Fruit fly (Drosophila melanogaster) whole organism, embryonic: ENCODE results near the gene Rai1.

Experiments
- BEAF-32 ChIP-seq: fragments of 200-800 bp; sonication (Bioruptor generic); optimal IDR thresholded peaks from 3 replicates; lab custom pipeline; 2017; ENCODE audit warnings: missing biosample characterization, missing genetic modification characterization, mild to moderate bottlenecking, moderate library complexity, missing genetic modification reagents
- CG10321 ChIP-seq: fragments of 200-800 bp; sonication (Bioruptor generic); IDR thresholded peaks from 2 replicates; pipeline ENCODE4 v1.3.6; 2022; ENCODE audit warnings: missing biosample characterization, missing genetic modification characterization
- CG10543 ChIP-seq: fragments of 200-800 bp; sonication (Bioruptor generic); optimal IDR thresholded peaks from 3 replicates; lab custom pipeline; 2017; ENCODE audit warnings: missing biosample characterization, mild to moderate bottlenecking, missing genetic modification characterization, moderate library complexity
- CG12236 ChIP-seq: fragments of 200-800 bp; sonication (Bioruptor generic); optimal IDR thresholded peaks from 2 replicates; lab custom pipeline; 2016; ENCODE audit warnings: missing biosample characterization, missing genetic modification characterization
- CG13287 ChIP-seq: fragments of 200-800 bp; sonication (Bioruptor generic); IDR thresholded peaks from 2 replicates; pipeline ENCODE4 v1.3.6; 2022; ENCODE audit warnings: missing biosample characterization, missing genetic modification characterization; ENCODE audit not compliant: partially characterized antibody
- CG14014 ChIP-seq: fragments of 200-800 bp; sonication (Bioruptor generic); IDR thresholded peaks from 2 replicates; pipeline ENCODE4 v1.3.6; 2022; ENCODE audit warnings: missing biosample characterization, missing genetic modification characterization
- CG15514 ChIP-seq: fragments of 200-800 bp; sonication (Bioruptor generic); optimal IDR thresholded peaks from 3 replicates; lab custom pipeline; 2017; ENCODE audit warnings: missing biosample characterization, missing genetic modification characterization, mild to moderate bottlenecking, moderate library complexity, missing genetic modification reagents
- CG15696 ChIP-seq: fragments of 200-800 bp; sonication (Bioruptor generic); optimal IDR thresholded peaks from 2 replicates; lab custom pipeline; 2019; ENCODE audit warnings: missing biosample characterization, mild to moderate bottlenecking, missing genetic modification characterization, moderate library complexity
- CG1832 ChIP-seq: fragments of 200-800 bp; sonication (Bioruptor generic); optimal IDR thresholded peaks from 2 replicates; lab custom pipeline; 2017; ENCODE audit warnings: missing biosample characterization, mild to moderate bottlenecking, missing genetic modification characterization, inconsistent platforms
- CG2120 ChIP-seq: fragments of 200-800 bp; sonication (Bioruptor generic); optimal IDR thresholded peaks from 3 replicates; lab custom pipeline; 2016; ENCODE audit warnings: missing biosample characterization, missing genetic modification characterization
- CG33557 ChIP-seq: fragments of 200-800 bp; sonication (Bioruptor generic); optimal IDR thresholded peaks from 2 replicates; lab custom pipeline; 2019; ENCODE audit warnings: missing biosample characterization, mild to moderate bottlenecking, missing genetic modification characterization, moderate library complexity
- CG3995 ChIP-seq: fragments of 200-800 bp; sonication (Bioruptor generic); optimal IDR thresholded peaks from 3 replicates; lab custom pipeline; 2016; ENCODE audit warnings: missing biosample characterization, missing genetic modification characterization
- CG4360 ChIP-seq: fragments of 200-800 bp; sonication (Bioruptor generic); IDR thresholded peaks from 2 replicates; pipeline ENCODE4 v1.3.6; 2022; ENCODE audit warnings: missing biosample characterization, missing genetic modification characterization
- CG6272 ChIP-seq: fragments of 200-800 bp; sonication (Bioruptor generic); IDR thresholded peaks from 2 replicates; pipeline ENCODE4 v1.3.6; 2022; ENCODE audit warnings: missing biosample characterization, missing genetic modification characterization
- CG6689 ChIP-seq: fragments of 200-800 bp; sonication (Bioruptor generic); IDR thresholded peaks from 2 replicates; pipeline ENCODE4 v1.3.6; 2022; ENCODE audit warnings: missing biosample characterization, missing genetic modification characterization
- CG6813 ChIP-seq: fragments of 200-800 bp; sonication (Bioruptor generic); optimal IDR thresholded peaks from 2 replicates; lab custom pipeline; 2017; ENCODE audit warnings: missing biosample characterization, missing genetic modification characterization, mild to moderate bottlenecking, moderate library complexity, missing genetic modification reagents
- CG8281 ChIP-seq: fragments of 200-800 bp; sonication (Bioruptor generic); optimal IDR thresholded peaks from 2 replicates; lab custom pipeline; 2018; ENCODE audit warnings: missing biosample characterization, mild to moderate bottlenecking, missing genetic modification characterization, moderate library complexity
- CG8359 ChIP-seq: fragments of 200-800 bp; sonication (Bioruptor generic); optimal IDR thresholded peaks from 2 replicates; lab custom pipeline; 2017; ENCODE audit warnings: missing biosample characterization, mild to moderate bottlenecking, missing genetic modification characterization, borderline replicate concordance
- CG9437 ChIP-seq: fragments of 200-800 bp; sonication (Bioruptor generic); optimal IDR thresholded peaks from 2 replicates; lab custom pipeline; 2018; ENCODE audit warnings: missing biosample characterization, mild to moderate bottlenecking, missing genetic modification characterization
- CHES-1-like ChIP-seq: fragments of 200-800 bp; sonication (Bioruptor generic); optimal IDR thresholded peaks from 2 replicates; lab custom pipeline; 2016; ENCODE audit warnings: missing biosample characterization, missing genetic modification characterization
- D ChIP-seq, 2 experiments: fragments of 200-800 bp in 1 of 2; fragments of >200 bp in 1 of 2; sonication (Bioruptor generic) in 1 of 2; optimal IDR thresholded peaks; 2 replicates in 1 of 2; 3 replicates in 1 of 2; lab custom pipeline; 2017; ENCODE audit warnings: mild to moderate bottlenecking in 1 of 2, missing biosample characterization in 1 of 2, missing genetic modification characterization in 1 of 2, missing genetic modification reagents in 1 of 2
- HLH3B ChIP-seq: fragments of 200-800 bp; sonication (Bioruptor generic); IDR thresholded peaks from 2 replicates; pipeline ENCODE4 v1.3.6; 2022; ENCODE audit warnings: missing biosample characterization, missing genetic modification characterization
- Med ChIP-seq: fragments of 200-800 bp; sonication (Bioruptor generic); peaks from one replicate; lab custom pipeline; 2016; ENCODE audit warnings: missing biosample characterization, missing genetic modification characterization, mild to moderate bottlenecking, inconsistent platforms, moderate library complexity
- Neu2 ChIP-seq: fragments of 200-800 bp; sonication (Bioruptor generic); optimal IDR thresholded peaks from 3 replicates; lab custom pipeline; 2016; ENCODE audit warnings: missing biosample characterization, missing genetic modification characterization, borderline replicate concordance
- Nf-YC ChIP-seq: fragments of 200-800 bp; optimal IDR thresholded peaks from 3 replicates; lab custom pipeline; 2019; ENCODE audit warnings: missing biosample characterization, mild to moderate bottlenecking, missing genetic modification characterization, moderate library complexity
- Sox100B ChIP-seq: fragments of 200-800 bp; sonication (Bioruptor generic); optimal IDR thresholded peaks from 3 replicates; lab custom pipeline; 2018; ENCODE audit warnings: missing biosample characterization, mild to moderate bottlenecking, missing genetic modification characterization
- ab ChIP-seq: fragments of 200-800 bp; sonication (Bioruptor generic); optimal IDR thresholded peaks from 2 replicates; lab custom pipeline; 2016; ENCODE audit warnings: missing biosample characterization, missing genetic modification characterization
- al ChIP-seq: fragments of 200-800 bp; sonication (Bioruptor generic); IDR thresholded peaks from 2 replicates; pipeline ENCODE4 v1.3.6; 2022; ENCODE audit warnings: missing biosample characterization, missing genetic modification characterization
- cg ChIP-seq: fragments of 200-800 bp; sonication (Bioruptor generic); optimal IDR thresholded peaks from 3 replicates; lab custom pipeline; 2019; ENCODE audit warnings: missing biosample characterization, mild to moderate bottlenecking, missing genetic modification characterization, moderate library complexity
- crol ChIP-seq: fragments of 200-800 bp; sonication (Bioruptor generic); IDR thresholded peaks from 2 replicates; pipeline ENCODE4 v1.3.6; 2022; ENCODE audit warnings: missing biosample characterization, missing genetic modification characterization
- crp ChIP-seq, 2 experiments: fragments of 200-800 bp; sonication (Bioruptor generic); optimal IDR thresholded peaks; 2 replicates in 1 of 2; 3 replicates in 1 of 2; lab custom pipeline; 2017; ENCODE audit warnings: missing biosample characterization in 2 of 2, missing genetic modification characterization in 2 of 2, mild to moderate bottlenecking in 1 of 2, moderate library complexity in 1 of 2
- dm ChIP-seq: fragments of 200-800 bp; sonication (Bioruptor generic); optimal IDR thresholded peaks from 3 replicates; lab custom pipeline; 2016; ENCODE audit warnings: missing biosample characterization, missing genetic modification characterization
- ems ChIP-seq: fragments of 200-800 bp; sonication (Bioruptor generic); optimal IDR thresholded peaks from 3 replicates; lab custom pipeline; 2016; ENCODE audit warnings: missing biosample characterization, missing genetic modification characterization
- eve ChIP-seq, 2 experiments: fragments of >200 bp; optimal IDR thresholded peaks; 2 replicates each; lab custom pipeline; 2017; ENCODE audit warnings: missing biosample characterization in 2 of 2, missing genetic modification characterization in 2 of 2
- onecut ChIP-seq: fragments of 200-800 bp; sonication (Bioruptor generic); IDR thresholded peaks from 2 replicates; pipeline ENCODE4 v1.3.6; 2022; ENCODE audit warnings: missing biosample characterization, missing genetic modification characterization
- pan ChIP-seq, 4 experiments: fragments of >200 bp in 3 of 4; fragments of 200-800 bp in 1 of 4; sonication (Bioruptor generic) in 1 of 4; optimal IDR thresholded peaks in 3 of 4; IDR thresholded peaks in 1 of 4; 2 replicates each; pipeline versions ENCODE4 v1.3.6 to Lab custom; 2017 to 2022; ENCODE audit warnings: missing biosample characterization in 2 of 4, missing genetic modification characterization in 2 of 4, mixed read lengths in 1 of 4
- row ChIP-seq: fragments of 200-800 bp; sonication (Bioruptor generic); IDR thresholded peaks from 3 replicates; pipeline ENCODE4 v1.3.6; 2022; ENCODE audit warnings: missing biosample characterization, missing genetic modification characterization
- sd ChIP-seq: fragments of 200-800 bp; sonication (Bioruptor generic); optimal IDR thresholded peaks from 3 replicates; lab custom pipeline; 2018; ENCODE audit warnings: missing biosample characterization, mild to moderate bottlenecking, missing genetic modification characterization, moderate library complexity
- sens ChIP-seq: fragments of 200-800 bp; sonication (Bioruptor generic); peaks from one replicate; lab custom pipeline; 2016; ENCODE audit warnings: missing biosample characterization, missing genetic modification characterization
- sr ChIP-seq: fragments of 200-800 bp; sonication (Bioruptor generic); IDR thresholded peaks from 3 replicates; pipeline ENCODE4 v1.3.6; 2022; ENCODE audit warnings: missing biosample characterization, missing genetic modification characterization
- tll ChIP-seq, 2 experiments: fragments of 200-800 bp in 1 of 2; fragments of >200 bp in 1 of 2; sonication (Bioruptor generic) in 1 of 2; optimal IDR thresholded peaks; 2 replicates each; lab custom pipeline; 2017 to 2019; ENCODE audit warnings: missing biosample characterization in 2 of 2, missing genetic modification characterization in 2 of 2, mild to moderate bottlenecking in 1 of 2, moderate library complexity in 1 of 2
- ttk ChIP-seq: fragments of 200-800 bp; sonication (Bioruptor generic); IDR thresholded peaks from 2 replicates; pipeline ENCODE4 v2.1.2; 2022; ENCODE audit warnings: missing biosample characterization, missing genetic modification characterization
- twi ChIP-seq: fragments of 200-800 bp; optimal IDR thresholded peaks from 2 replicates; lab custom pipeline; 2019; ENCODE audit warnings: missing biosample characterization, mild to moderate bottlenecking, missing genetic modification characterization, moderate library complexity
- vvl ChIP-seq: fragments of 200-800 bp; sonication (Bioruptor generic); IDR thresholded peaks from 2 replicates; pipeline ENCODE4 v1.3.6; 2022; ENCODE audit warnings: missing biosample characterization, missing genetic modification characterization
- zen ChIP-seq: fragments of 200-800 bp; sonication (Bioruptor generic); optimal IDR thresholded peaks from 3 replicates; lab custom pipeline; 2018; ENCODE audit warnings: missing biosample characterization, mild to moderate bottlenecking, missing genetic modification characterization, moderate library complexity
- zf30C ChIP-seq: fragments of 200-800 bp; sonication (Bioruptor generic); optimal IDR thresholded peaks from 3 replicates; lab custom pipeline; 2018; ENCODE audit warnings: missing biosample characterization, mild to moderate bottlenecking, missing genetic modification characterization

The Rai1 gene

dm6 chrX:16799914-16800313 lies 3.2 kb downstream of the Rai1 start:
- TF ChIP-seq al, result no peak
- TF ChIP-seq CG8359, result no peak
- TF ChIP-seq Med (GFP tag; lab: Kevin White, UChicago), result peak; percentile 60
- 0 out of 2 replicates have a peak, but pooled peaks have one; percentile 19 for TF ChIP-seq HLH3B (GFP tag; lab: Robert Waterston, UW)
- no peak for TF ChIP-seq BEAF-32 (GFP tag; lab: Kevin White, UChicago)
- TF ChIP-seq CG6689 (GFP tag; lab: Robert Waterston, UW), result 0 out of 2 replicates have a peak, but pooled peaks have one; percentile 9
- TF ChIP-seq vvl (GFP tag; lab: Robert Waterston, UW), result 0 out of 2 replicates have a peak, but pooled peaks have one; percentile 8
- TF ChIP-seq CG2120, result peak; percentile 6
- no peak for TF ChIP-seq dm
- TF ChIP-seq sd, result peak; percentile 14
- TF ChIP-seq CG3995 (GFP tag; lab: Kevin White, UChicago), result peak; percentile 20
- peak; percentile 57 for TF ChIP-seq zf30C
- TF ChIP-seq pan (optimal IDR thresholded peaks at IDR 0.05; lab: Kevin White, UChicago), result no peak
- TF ChIP-seq pan (GFP tag; optimal IDR thresholded peaks at IDR 0.05 in 1 of 2, IDR thresholded peaks at IDR 0.05 in 1 of 2), result peak in 1 of 2 experiments; percentile 17
- no peak for TF ChIP-seq CG9437 (GFP tag; lab: Kevin White, UChicago)
- TF ChIP-seq row (GFP tag; lab: Robert Waterston, UW), result peak; percentile 28; the same call in 1 of the 3 replicates

dm6 chrX:16798166-16798565 lies 5.0 kb downstream of the Rai1 start:
- no peak for TF ChIP-seq ab (GFP tag; lab: Kevin White, UChicago)
- peak; percentile 73 for TF ChIP-seq crol (GFP tag; lab: Robert Waterston, UW)
- no peak for TF ChIP-seq Nf-YC (tag; lab: Kevin White, UChicago)
- no peak for TF ChIP-seq CG6272 (GFP tag; lab: Robert Waterston, UW)
- no peak for TF ChIP-seq zen (tag; lab: Kevin White, UChicago)
- no peak for TF ChIP-seq CG14014 (GFP tag; lab: Robert Waterston, UW)
- peak; percentile 73 for TF ChIP-seq sr (GFP tag; lab: Robert Waterston, UW)
- TF ChIP-seq CG8281, result no peak
- peak; percentile 14 for TF ChIP-seq sens (GFP tag; lab: Kevin White, UChicago)
- peak; percentile 81 for TF ChIP-seq CG1832 (GFP tag; lab: Kevin White, UChicago)
- no peak for TF ChIP-seq CG33557 (GFP tag; lab: Kevin White, UChicago)
- no peak for TF ChIP-seq CG12236 (GFP tag; lab: Kevin White, UChicago)

- TF ChIP-seq D (optimal IDR thresholded peaks at IDR 0.05; lab: Kevin White, UChicago) (no peak), D (GFP tag; optimal IDR thresholded peaks at IDR 0.05; lab: Kevin White, UChicago) (peak; percentile 25), CHES-1-like (GFP tag; lab: Kevin White, UChicago) (no peak), CG10543 (GFP tag; lab: Kevin White, UChicago) (peak; percentile 10), CG15696 (tag; lab: Kevin White, UChicago) (no peak), cg (GFP tag; lab: Kevin White, UChicago) (peak; percentile 66), CG6813 (no peak), Sox100B (GFP tag; lab: Kevin White, UChicago) (no peak), ttk (no peak), crp (GFP tag; optimal IDR thresholded peaks at IDR 0.05; lab: Kevin White, UChicago) (peak in 1 of 2 experiments; percentile 75), CG4360 (GFP tag; lab: Robert Waterston, UW) (peak; percentile 91), CG10321 (GFP tag; lab: Robert Waterston, UW) (peak; percentile 74), Neu2 (GFP tag; lab: Kevin White, UChicago) (no peak), ems (no peak), CG13287 (GFP tag; lab: Robert Waterston, UW) (peak; percentile 9; the same call in 1 of the 2 replicates), CG1832 (GFP tag; lab: Kevin White, UChicago) (peak; percentile 33), sens (GFP tag; lab: Kevin White, UChicago) (peak; percentile 43), tll (GFP tag; optimal IDR thresholded peaks at IDR 0.05; lab: Kevin White, UChicago) (peak in 1 of 2 experiments; percentile 32), onecut (GFP tag; lab: Robert Waterston, UW) (peak; percentile 66), CG15514 (GFP tag; lab: Kevin White, UChicago) (peak; percentile 53), twi (tag; lab: Kevin White, UChicago) (peak; percentile 26), zen (tag; lab: Kevin White, UChicago) (peak; percentile 7), eve (GFP tag; optimal IDR thresholded peaks at IDR 0.05; lab: Kevin White, UChicago) (no peak)
These were observed 9.9 kb downstream of the Rai1 start for dm6 chrX:16793129-16793748.
